Fruit fly (Drosophila melanogaster) whole organism, prepupa: ENCODE data around the gene Gbp3.

Source experiments
- CG10669 ChIP-seq: fragments of 200-800 bp; sonication (Bioruptor generic); optimal IDR thresholded peaks from 3 replicates; lab custom pipeline; 2018; ENCODE audit warnings: missing biosample characterization, mild to moderate bottlenecking, missing genetic modification characterization, moderate library complexity
- CG1621 ChIP-seq: fragments of 200-800 bp; sonication (Bioruptor generic); optimal IDR thresholded peaks from 3 replicates; lab custom pipeline; 2018; ENCODE audit warnings: missing biosample characterization, mild to moderate bottlenecking, missing genetic modification characterization
- CG16779 ChIP-seq: fragments of 200-800 bp; sonication (Bioruptor generic); optimal IDR thresholded peaks from 3 replicates; lab custom pipeline; 2017; ENCODE audit warnings: missing biosample characterization, mild to moderate bottlenecking, missing genetic modification characterization
- CG32006 ChIP-seq: fragments of 200-800 bp; sonication (Bioruptor generic); optimal IDR thresholded peaks from 3 replicates; lab custom pipeline; 2017; ENCODE audit warnings: missing biosample characterization, mild to moderate bottlenecking, missing genetic modification characterization
- CG4318 ChIP-seq: fragments of 200-800 bp; sonication (Bioruptor generic); optimal IDR thresholded peaks from 3 replicates; lab custom pipeline; 2017; ENCODE audit warnings: missing biosample characterization, mild to moderate bottlenecking, missing genetic modification characterization
- CG6163 ChIP-seq: fragments of 200-800 bp; sonication (Bioruptor generic); IDR thresholded peaks from 3 replicates; pipeline ENCODE4 v1.3.6; 2022; ENCODE audit warnings: missing biosample characterization, missing genetic modification characterization
- CG6854 ChIP-seq: fragments of 200-800 bp; sonication (Bioruptor generic); optimal IDR thresholded peaks from 2 replicates; lab custom pipeline; 2017; ENCODE audit warnings: missing biosample characterization, mild to moderate bottlenecking, missing genetic modification characterization
- Eip78C ChIP-seq: fragments of 200-800 bp; sonication (Bioruptor generic); peaks from one replicate; lab custom pipeline; 2016; ENCODE audit warnings: missing biosample characterization, missing genetic modification characterization
- Ets21C ChIP-seq: fragments of 200-800 bp; sonication (Bioruptor generic); optimal IDR thresholded peaks from 3 replicates; lab custom pipeline; 2016; ENCODE audit warnings: missing biosample characterization, missing genetic modification characterization
- Ets96B ChIP-seq: fragments of 200-800 bp; optimal IDR thresholded peaks from 2 replicates; lab custom pipeline; 2019; ENCODE audit warnings: missing biosample characterization, mild to moderate bottlenecking, missing genetic modification characterization, moderate library complexity
- Met ChIP-seq: fragments of 200-800 bp; sonication (Bioruptor generic); optimal IDR thresholded peaks from 3 replicates; lab custom pipeline; 2016; ENCODE audit warnings: missing biosample characterization, missing genetic modification characterization
- Sox102F ChIP-seq: fragments of 200-800 bp; sonication (Bioruptor generic); optimal IDR thresholded peaks from 2 replicates; lab custom pipeline; 2016; ENCODE audit warnings: missing biosample characterization, mild to moderate bottlenecking, missing genetic modification characterization
- Sox15 ChIP-seq: fragments of 200-800 bp; sonication (Bioruptor generic); optimal IDR thresholded peaks from 3 replicates; lab custom pipeline; 2016; ENCODE audit warnings: missing biosample characterization, missing genetic modification characterization
- fkh ChIP-seq: fragments of 200-800 bp; sonication (Bioruptor generic); optimal IDR thresholded peaks from 3 replicates; lab custom pipeline; 2017; ENCODE audit warnings: missing biosample characterization, mild to moderate bottlenecking, missing genetic modification characterization, moderate library complexity
- lz ChIP-seq: fragments of 200-800 bp; sonication (Bioruptor generic); optimal IDR thresholded peaks from 3 replicates; lab custom pipeline; 2016; ENCODE audit warnings: missing biosample characterization, missing genetic modification characterization
- net ChIP-seq: fragments of 200-800 bp; sonication (Bioruptor generic); optimal IDR thresholded peaks from 3 replicates; lab custom pipeline; 2016; ENCODE audit warnings: missing biosample characterization, missing genetic modification characterization
- svp ChIP-seq: fragments of 200-800 bp; sonication (Bioruptor generic); peaks from one replicate; lab custom pipeline; 2016; ENCODE audit warnings: missing biosample characterization, missing genetic modification characterization
- topi ChIP-seq: fragments of 200-800 bp; sonication (Bioruptor generic); optimal IDR thresholded peaks from 3 replicates; lab custom pipeline; 2016; ENCODE audit warnings: missing biosample characterization, missing genetic modification characterization

Gene Gbp3

DNA sequence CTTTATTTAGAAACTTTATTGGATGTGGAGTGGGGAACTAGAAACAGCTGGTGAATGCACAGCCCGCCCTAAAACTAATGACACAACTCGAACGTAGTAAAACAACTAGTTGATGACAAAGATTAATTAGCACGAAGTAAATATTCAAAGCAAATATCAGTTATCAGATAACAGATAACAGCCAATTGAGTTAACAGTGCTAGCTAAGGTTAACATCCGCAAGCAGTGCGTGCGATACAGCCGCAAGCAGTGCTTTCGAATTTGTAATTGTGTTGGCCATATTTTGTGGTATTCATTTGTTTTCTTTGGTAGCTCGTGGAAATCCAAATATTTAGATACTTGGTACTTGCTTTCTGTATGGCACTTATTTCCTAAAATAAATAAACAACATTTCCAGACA, 36.4 kb downstream of the Gbp3 start:
- TF ChIP-seq svp (no peak), Eip78C (GFP tag; lab: Kevin White, UChicago) (peak; percentile 17), fkh (GFP tag; lab: Kevin White, UChicago) (peak; percentile 91)
- TF ChIP-seq, all 60 proteins: peak for 2

DNA sequence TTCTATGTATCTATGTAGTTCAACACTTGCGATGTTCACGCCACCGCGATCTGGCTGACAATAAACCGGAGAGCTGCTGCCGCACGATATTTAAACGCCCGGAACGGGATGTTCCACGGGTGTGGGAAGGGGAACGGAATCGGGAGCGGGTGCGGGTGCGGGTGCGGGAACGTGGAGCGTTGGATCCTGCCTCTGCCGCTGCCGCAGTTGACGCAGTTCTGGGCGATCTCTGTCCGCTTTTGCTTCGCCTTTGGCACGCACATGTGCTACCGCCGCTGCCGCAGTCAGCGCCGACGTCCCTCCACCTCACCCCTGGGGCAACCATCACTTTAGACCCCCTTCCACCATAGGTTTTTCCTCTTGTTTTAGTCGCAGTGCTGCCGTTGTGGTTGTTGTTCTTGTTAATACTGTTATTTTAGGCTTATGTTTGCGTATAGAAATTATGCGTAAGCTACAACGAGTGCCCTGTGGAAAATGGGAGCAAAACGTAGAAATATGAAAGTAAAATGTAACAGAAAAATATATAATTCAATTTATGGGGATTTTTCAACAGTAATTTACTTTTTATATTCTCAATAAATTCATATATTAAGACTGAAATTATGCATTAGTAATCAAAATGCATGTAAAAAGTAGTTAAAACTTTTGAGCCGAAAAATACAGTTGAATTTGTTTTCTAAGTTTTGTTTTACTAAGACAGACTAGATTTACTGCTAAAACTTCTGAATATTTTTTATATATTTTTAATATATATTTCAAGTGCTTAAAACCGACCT, 49.8 kb downstream of the Gbp3 start, which contains the start of gene lmd:
Gene lmd (minus strand): TSS at position 62 of the 776 bp plus-strand sequence.
- TF ChIP-seq CG6163 (GFP tag; lab: Robert Waterston, UW) = no peak
- no peak for TF ChIP-seq lz (GFP tag; lab: Kevin White, UChicago)
- no peak for TF ChIP-seq svp
- no peak for TF ChIP-seq Ets96B (tag; lab: Kevin White, UChicago)
- peak; percentile 86 for TF ChIP-seq CG1621 (tag; lab: Kevin White, UChicago)
- TF ChIP-seq Sox15 (GFP tag; lab: Kevin White, UChicago) = no peak
- no peak for TF ChIP-seq Met (GFP tag; lab: Kevin White, UChicago)
- no peak for TF ChIP-seq topi (GFP tag; lab: Kevin White, UChicago)
- TF ChIP-seq CG16779 (tag; lab: Kevin White, UChicago) = no peak
- TF ChIP-seq CG10669 (GFP tag; lab: Kevin White, UChicago) = no peak
- TF ChIP-seq Sox102F (GFP tag; lab: Kevin White, UChicago) = no peak
- TF ChIP-seq Ets21C (GFP tag; lab: Kevin White, UChicago) = no peak
- TF ChIP-seq CG4318 = no peak
- peak; percentile 46 for TF ChIP-seq Eip78C (GFP tag; lab: Kevin White, UChicago)
- no peak for TF ChIP-seq CG6854

DNA sequence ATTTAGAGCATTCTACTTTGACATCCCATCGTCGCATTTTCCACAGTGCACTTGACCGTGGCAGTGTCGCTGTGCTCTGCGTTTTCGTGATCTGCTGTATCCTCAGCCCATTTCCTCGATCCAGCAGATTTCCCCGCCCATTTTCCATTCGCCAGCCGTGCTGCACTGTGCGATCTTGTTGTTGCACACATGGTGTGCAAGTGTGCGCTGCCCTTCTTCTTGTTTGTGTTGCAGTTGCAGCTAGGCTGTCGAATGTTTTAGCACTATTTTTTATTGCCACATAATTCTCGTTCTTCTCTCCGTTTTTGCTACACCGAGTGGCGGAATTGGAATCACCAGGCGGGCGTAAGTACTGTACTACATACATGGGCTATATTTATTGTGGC, 50.4 kb downstream of the Gbp3 start:
- TF ChIP-seq net (GFP tag; lab: Kevin White, UChicago) = peak; percentile 5
- no peak for TF ChIP-seq CG32006 (GFP tag; lab: Kevin White, UChicago)
